Worm (Caenorhabditis elegans) whole organism, young adult: Measurements from ENCODE around the gene gly-6.

Experiments
- F39B2.1 ChIP-seq: fragments of 200-800 bp; sonication (Bioruptor generic); IDR thresholded peaks from 2 replicates; pipeline ENCODE4 v1.3.6; 2022; ENCODE audit warnings: missing genetic modification reagents, missing genetic modification characterization, missing compliant biosample characterization
- let-607 ChIP-seq, 2 experiments: fragments of 200-800 bp in 1 of 2; sonication (Bioruptor generic) in 1 of 2; sonication (generic microtip) in 1 of 2; optimal IDR thresholded peaks; 2 replicates each; lab custom pipeline; 2016 to 2018; ENCODE audit warnings: mild to moderate bottlenecking in 2 of 2, missing compliant biosample characterization in 2 of 2, missing genetic modification characterization in 2 of 2, moderate library complexity in 2 of 2, missing genotype in 1 of 2
- mel-28 ChIP-seq: sonication (generic microtip); optimal IDR thresholded peaks from 2 replicates; lab custom pipeline; 2016; ENCODE audit warnings: borderline replicate concordance, mild to moderate bottlenecking, missing genetic modification characterization, missing compliant biosample characterization
- nhr-27 ChIP-seq: fragments of 200-800 bp; sonication (Bioruptor generic); optimal IDR thresholded peaks from 2 replicates; lab custom pipeline; 2018; ENCODE audit warnings: mild to moderate bottlenecking, missing genetic modification characterization, moderate library complexity, missing compliant biosample characterization
- pbrm-1 ChIP-seq: fragments of 200-800 bp; sonication (Bioruptor generic); IDR thresholded peaks from 2 replicates; pipeline ENCODE4 v1.3.6; 2022; ENCODE audit warnings: missing genetic modification reagents, missing genetic modification characterization, missing compliant biosample characterization
- sea-2 ChIP-seq: fragments of 200-800 bp; sonication (Bioruptor generic); IDR thresholded peaks from 2 replicates; pipeline ENCODE4 v1.3.6; 2022; ENCODE audit warnings: missing genetic modification characterization, missing compliant biosample characterization
- unc-62 ChIP-seq: fragments of 150-350 bp; optimal IDR thresholded peaks from 2 replicates; lab custom pipeline; 2014; ENCODE audit warnings: missing biosample characterization, missing genetic modification reagents, missing genetic modification characterization

- no peak for TF ChIP-seq let-607 (tag; optimal IDR thresholded peaks at IDR 0.05; lab: Kevin White, UChicago)
- TF ChIP-seq nhr-27 (tag; lab: Kevin White, UChicago) = no peak
- no peak for TF ChIP-seq mel-28
- TF ChIP-seq F39B2.1 (GFP tag; lab: Robert Waterston, UW) = no peak
- TF ChIP-seq pbrm-1 (GFP tag; lab: Robert Waterston, UW) = no peak
- TF ChIP-seq sea-2 (GFP tag; lab: Robert Waterston, UW) = no peak
- no peak for TF ChIP-seq unc-62 (GFP tag; lab: Kevin White, UChicago)
Measured at ce11 chrIII:4291216-4291691, 39.8 kb downstream of the gly-6 start, which contains the start of gene mcm-5.
